Fruit fly (Drosophila melanogaster) whole organism, embryonic: ENCODE data around the gene CG43088.

ENCODE experiments used
- Atf-2 ChIP-seq: fragments of 200-800 bp; sonication (Bioruptor generic); optimal IDR thresholded peaks from 2 replicates; lab custom pipeline; 2016; ENCODE audit warnings: missing biosample characterization, missing genetic modification characterization
- Awh ChIP-seq: fragments of 200-800 bp; sonication (Bioruptor generic); IDR thresholded peaks from 2 replicates; pipeline ENCODE4, ENCODE4 v1.3.6; 2022; ENCODE audit warnings: missing biosample characterization, missing genetic modification characterization
- Blimp-1 ChIP-seq: fragments of 200-800 bp; sonication (Bioruptor generic); optimal IDR thresholded peaks from 3 replicates; lab custom pipeline; 2018; ENCODE audit warnings: missing biosample characterization, missing genetic modification characterization, mild to moderate bottlenecking, moderate library complexity, missing genetic modification reagents
- Bteb2 ChIP-seq: fragments of 200-800 bp; sonication (Bioruptor generic); optimal IDR thresholded peaks from 2 replicates; lab custom pipeline; 2016; ENCODE audit warnings: missing biosample characterization, missing genetic modification characterization
- CG11085 ChIP-seq: fragments of 200-800 bp; sonication (Bioruptor generic); IDR thresholded peaks from 2 replicates; pipeline ENCODE4 v1.3.6; 2022; ENCODE audit warnings: missing biosample characterization, missing genetic modification characterization
- CG12071 ChIP-seq: fragments of 200-800 bp; sonication (Bioruptor generic); optimal IDR thresholded peaks from 3 replicates; lab custom pipeline; 2018; ENCODE audit warnings: missing biosample characterization, mild to moderate bottlenecking, missing genetic modification characterization
- CG12104 ChIP-seq: fragments of 200-800 bp; sonication (Bioruptor generic); optimal IDR thresholded peaks from 3 replicates; lab custom pipeline; 2016; ENCODE audit warnings: missing biosample characterization, missing genetic modification characterization
- CG13624 ChIP-seq: fragments of 200-800 bp; sonication (Bioruptor generic); optimal IDR thresholded peaks from 2 replicates; lab custom pipeline; 2016; ENCODE audit warnings: missing biosample characterization, missing genetic modification characterization
- CG14710 ChIP-seq: fragments of 200-800 bp; sonication (Bioruptor generic); optimal IDR thresholded peaks from 3 replicates; lab custom pipeline; 2019; ENCODE audit warnings: missing biosample characterization, mild to moderate bottlenecking, missing genetic modification characterization, moderate library complexity
- CG14860 ChIP-seq: fragments of 200-800 bp; sonication (Bioruptor generic); IDR thresholded peaks from 3 replicates; pipeline ENCODE4 v1.3.6; 2022; ENCODE audit warnings: missing biosample characterization, missing genetic modification characterization; ENCODE audit not compliant: partially characterized antibody
- CG15601 ChIP-seq: fragments of 200-800 bp; sonication (Bioruptor generic); optimal IDR thresholded peaks from 3 replicates; lab custom pipeline; 2019; ENCODE audit warnings: missing biosample characterization, mild to moderate bottlenecking, missing genetic modification characterization, moderate library complexity
- CG15696 ChIP-seq: fragments of 200-800 bp; sonication (Bioruptor generic); optimal IDR thresholded peaks from 2 replicates; lab custom pipeline; 2019; ENCODE audit warnings: missing biosample characterization, mild to moderate bottlenecking, missing genetic modification characterization, moderate library complexity
- CG1602 ChIP-seq: fragments of 200-800 bp; sonication (Bioruptor generic); optimal IDR thresholded peaks from 3 replicates; lab custom pipeline; 2016; ENCODE audit warnings: missing biosample characterization, missing genetic modification characterization
- CG17912 ChIP-seq: fragments of 200-800 bp; sonication (Bioruptor generic); optimal IDR thresholded peaks from 2 replicates; lab custom pipeline; 2018; ENCODE audit warnings: missing biosample characterization, mild to moderate bottlenecking, missing genetic modification characterization
- CG1832 ChIP-seq: fragments of 200-800 bp; sonication (Bioruptor generic); optimal IDR thresholded peaks from 2 replicates; lab custom pipeline; 2017; ENCODE audit warnings: missing biosample characterization, mild to moderate bottlenecking, missing genetic modification characterization, inconsistent platforms
- CG30020 ChIP-seq: fragments of 200-800 bp; optimal IDR thresholded peaks from 2 replicates; lab custom pipeline; 2019; ENCODE audit warnings: missing biosample characterization, mild to moderate bottlenecking, missing genetic modification characterization, moderate library complexity
- CG30431 ChIP-seq: fragments of 200-800 bp; sonication (Bioruptor generic); optimal IDR thresholded peaks from 2 replicates; lab custom pipeline; 2017; ENCODE audit warnings: missing biosample characterization, missing genetic modification characterization
- CG32772 ChIP-seq: fragments of 200-800 bp; sonication (Bioruptor generic); IDR thresholded peaks from 2 replicates; pipeline ENCODE4 v1.3.6; 2022; ENCODE audit warnings: missing biosample characterization, missing genetic modification characterization
- CG3407 ChIP-seq: fragments of 200-800 bp; sonication (Bioruptor generic); optimal IDR thresholded peaks from 2 replicates; lab custom pipeline; 2018; ENCODE audit warnings: missing biosample characterization, mild to moderate bottlenecking, missing genetic modification characterization
- CG4854 ChIP-seq: fragments of 200-800 bp; sonication (Bioruptor generic); optimal IDR thresholded peaks from 2 replicates; lab custom pipeline; 2016; ENCODE audit warnings: missing biosample characterization, missing genetic modification characterization, inconsistent platforms
- CG5245 ChIP-seq: fragments of 200-800 bp; sonication (Bioruptor generic); optimal IDR thresholded peaks from 3 replicates; lab custom pipeline; 2016; ENCODE audit warnings: missing biosample characterization, missing genetic modification characterization
- CG6791 ChIP-seq: fragments of 200-800 bp; sonication (Bioruptor generic); IDR thresholded peaks from 3 replicates; pipeline ENCODE4 v1.3.6; 2022; ENCODE audit warnings: missing biosample characterization, missing genetic modification characterization; ENCODE audit not compliant: partially characterized antibody
- CG6854 ChIP-seq: fragments of 200-800 bp; sonication (Bioruptor generic); optimal IDR thresholded peaks from 3 replicates; lab custom pipeline; 2017; ENCODE audit warnings: missing biosample characterization, mild to moderate bottlenecking, missing genetic modification characterization
- CG7372 ChIP-seq: fragments of 200-800 bp; sonication (Bioruptor generic); IDR thresholded peaks from 2 replicates; pipeline ENCODE4 v1.3.6; 2022; ENCODE audit warnings: missing biosample characterization, missing genetic modification characterization
- Deaf1 ChIP-seq: fragments of 200-800 bp; optimal IDR thresholded peaks from 3 replicates; lab custom pipeline; 2019; ENCODE audit warnings: missing biosample characterization, mild to moderate bottlenecking, missing genetic modification characterization, moderate library complexity
- Dek ChIP-seq: fragments of 200-800 bp; sonication (Bioruptor generic); optimal IDR thresholded peaks from 3 replicates; lab custom pipeline; 2019; ENCODE audit warnings: missing biosample characterization, mild to moderate bottlenecking, missing genetic modification characterization, moderate library complexity
- E2f2 ChIP-seq: fragments of 200-800 bp; sonication (Bioruptor generic); IDR thresholded peaks from 2 replicates; pipeline ENCODE4 v1.3.6; 2022; ENCODE audit warnings: missing biosample characterization, missing genetic modification characterization
- ERR ChIP-seq: fragments of 200-800 bp; sonication (Bioruptor generic); optimal IDR thresholded peaks from 2 replicates; lab custom pipeline; 2016; ENCODE audit warnings: missing biosample characterization, missing genetic modification characterization
- Hmx ChIP-seq: fragments of 200-800 bp; sonication (Bioruptor generic); optimal IDR thresholded peaks from 2 replicates; lab custom pipeline; 2016; ENCODE audit warnings: missing biosample characterization, missing genetic modification characterization
- Hr39 ChIP-seq: fragments of >200 bp; optimal IDR thresholded peaks from 2 replicates; lab custom pipeline; 2017
- MTF-1 ChIP-seq: fragments of 200-800 bp; sonication (Bioruptor generic); optimal IDR thresholded peaks from 2 replicates; lab custom pipeline; 2018; ENCODE audit warnings: missing biosample characterization, mild to moderate bottlenecking, missing genetic modification characterization, borderline replicate concordance
- Nf-YB ChIP-seq: fragments of 200-800 bp; sonication (Bioruptor generic); optimal IDR thresholded peaks from 3 replicates; lab custom pipeline; 2019; ENCODE audit warnings: missing biosample characterization, mild to moderate bottlenecking, missing genetic modification characterization, moderate library complexity
- Sin3A ChIP-seq: fragments of >200 bp; optimal IDR thresholded peaks from 2 replicates; lab custom pipeline; 2018
- Six4 ChIP-seq: fragments of 200-800 bp; sonication (Bioruptor generic); optimal IDR thresholded peaks from 2 replicates; lab custom pipeline; 2016; ENCODE audit warnings: missing biosample characterization, missing genetic modification characterization
- Sry-β ChIP-seq: fragments of 200-800 bp; sonication (Bioruptor generic); optimal IDR thresholded peaks from 2 replicates; lab custom pipeline; 2018; ENCODE audit warnings: missing biosample characterization, mild to moderate bottlenecking, missing genetic modification characterization, moderate library complexity
- Stat92E ChIP-seq, 3 experiments: fragments of >200 bp in 2 of 3; fragments of 200-800 bp in 1 of 3; sonication (Bioruptor generic) in 1 of 3; optimal IDR thresholded peaks; 2 replicates each; lab custom pipeline; 2017 to 2019; ENCODE audit warnings: missing biosample characterization in 3 of 3, missing genetic modification characterization in 3 of 3, mild to moderate bottlenecking in 1 of 3, moderate library complexity in 1 of 3
- ab ChIP-seq: fragments of 200-800 bp; sonication (Bioruptor generic); optimal IDR thresholded peaks from 2 replicates; lab custom pipeline; 2016; ENCODE audit warnings: missing biosample characterization, missing genetic modification characterization
- ac ChIP-seq: fragments of 200-800 bp; sonication (Bioruptor generic); optimal IDR thresholded peaks from 3 replicates; lab custom pipeline; 2017; ENCODE audit warnings: missing biosample characterization, mild to moderate bottlenecking, missing genetic modification characterization
- aop ChIP-seq: fragments of 200-800 bp; sonication (Bioruptor generic); IDR thresholded peaks from 2 replicates; pipeline ENCODE4 v1.3.6; 2022; ENCODE audit warnings: missing biosample characterization, missing genetic modification characterization
- br ChIP-seq: fragments of >200 bp; optimal IDR thresholded peaks from 2 replicates; lab custom pipeline; 2017
- chif ChIP-seq, 2 experiments: fragments of 200-800 bp; sonication (Bioruptor generic); optimal IDR thresholded peaks; 3 replicates each; lab custom pipeline; 2016; ENCODE audit warnings: missing biosample characterization in 2 of 2, missing genetic modification characterization in 2 of 2
- chinmo ChIP-seq: fragments of 200-800 bp; sonication (Bioruptor generic); IDR thresholded peaks from 4 replicates; pipeline ENCODE4 v1.3.6; 2022; ENCODE audit warnings: missing biosample characterization, missing genetic modification characterization; ENCODE audit not compliant: partially characterized antibody
- chn ChIP-seq: fragments of 200-800 bp; sonication (Bioruptor generic); optimal IDR thresholded peaks from 2 replicates; lab custom pipeline; 2016; ENCODE audit warnings: missing biosample characterization, missing genetic modification characterization
- dati ChIP-seq: fragments of 200-800 bp; sonication (Bioruptor generic); IDR thresholded peaks from 2 replicates; pipeline ENCODE4 v1.3.6; 2022; ENCODE audit warnings: missing biosample characterization, missing genetic modification characterization
- dimm ChIP-seq: fragments of 200-800 bp; sonication (Bioruptor generic); IDR thresholded peaks from 2 replicates; pipeline ENCODE4 v1.3.6; 2022; ENCODE audit warnings: missing biosample characterization, missing genetic modification characterization
- fd64A ChIP-seq: fragments of 200-800 bp; sonication (Bioruptor generic); optimal IDR thresholded peaks from 3 replicates; lab custom pipeline; 2018; ENCODE audit warnings: missing biosample characterization, mild to moderate bottlenecking, missing genetic modification characterization
- gsb-n ChIP-seq: fragments of 200-800 bp; sonication (Bioruptor generic); optimal IDR thresholded peaks from 3 replicates; lab custom pipeline; 2018; ENCODE audit warnings: missing biosample characterization, mild to moderate bottlenecking, missing genetic modification characterization
- hkb ChIP-seq, 2 experiments: fragments of 200-800 bp in 1 of 2; fragments of >200 bp in 1 of 2; sonication (Bioruptor generic) in 1 of 2; IDR thresholded peaks in 1 of 2; optimal IDR thresholded peaks in 1 of 2; 2 replicates each; pipeline versions ENCODE4 v1.3.6 to Lab custom; 2017 to 2022; ENCODE audit warnings: missing biosample characterization in 1 of 2, missing genetic modification characterization in 1 of 2
- knrl ChIP-seq: fragments of 200-800 bp; sonication (Bioruptor generic); IDR thresholded peaks from 3 replicates; pipeline ENCODE4 v1.3.6; 2022; ENCODE audit warnings: missing biosample characterization, missing genetic modification characterization; ENCODE audit not compliant: partially characterized antibody
- luna ChIP-seq: fragments of 200-800 bp; sonication (Bioruptor generic); optimal IDR thresholded peaks from 2 replicates; lab custom pipeline; 2016; ENCODE audit warnings: missing biosample characterization, missing genetic modification characterization
- shn ChIP-seq: fragments of 200-800 bp; sonication (Bioruptor generic); optimal IDR thresholded peaks from 3 replicates; lab custom pipeline; 2016; ENCODE audit warnings: missing biosample characterization, missing genetic modification characterization
- vnd ChIP-seq: fragments of 200-800 bp; sonication (Bioruptor generic); IDR thresholded peaks from 3 replicates; pipeline ENCODE4 v1.3.6; 2022; ENCODE audit warnings: missing biosample characterization, missing genetic modification characterization; ENCODE audit not compliant: partially characterized antibody

The CG43088 gene

dm6 chrX:14738420-14738819, 36.3 kb downstream of the CG43088 start (continued):
- TF ChIP-seq CG14710 (tag; lab: Kevin White, UChicago) (peak; percentile 2), chif (GFP tag; optimal IDR thresholded peaks at IDR 0.05; lab: Kevin White, UChicago) (peak; percentile 14 to 29), Nf-YB (GFP tag; lab: Kevin White, UChicago) (no peak), CG4854 (no peak), Hmx (GFP tag; lab: Kevin White, UChicago) (no peak), shn (no peak), CG15696 (tag; lab: Kevin White, UChicago) (no peak), CG1602 (GFP tag; lab: Kevin White, UChicago) (no peak), CG13624 (GFP tag; lab: Kevin White, UChicago) (no peak), CG1832 (GFP tag; lab: Kevin White, UChicago) (no peak), vnd (GFP tag; lab: Robert Waterston, UW) (no peak), br (no peak), CG7372 (no peak), CG14860 (GFP tag; lab: Robert Waterston, UW) (no peak), Bteb2 (no peak), ab (GFP tag; lab: Kevin White, UChicago) (no peak), knrl (GFP tag; lab: Robert Waterston, UW) (no peak), dimm (no peak), CG6791 (GFP tag; lab: Robert Waterston, UW) (no peak), CG5245 (peak; percentile 13), Dek (tag; lab: Kevin White, UChicago) (no peak), Deaf1 (tag; lab: Kevin White, UChicago) (no peak), MTF-1 (no peak), Six4 (GFP tag; lab: Kevin White, UChicago) (no peak), chinmo (GFP tag; lab: Robert Waterston, UW) (no peak), Sry-β (GFP tag; lab: Kevin White, UChicago) (no peak), CG30431 (no peak), CG32772 (GFP tag; lab: Robert Waterston, UW) (no peak), ERR (no peak), Stat92E (GFP tag; optimal IDR thresholded peaks at IDR 0.05; lab: Kevin White, UChicago) (no peak), CG12104 (GFP tag; lab: Kevin White, UChicago) (no peak), Atf-2 (GFP tag; lab: Kevin White, UChicago) (no peak), dati (GFP tag; lab: Robert Waterston, UW) (no peak), aop (GFP tag; lab: Robert Waterston, UW) (no peak), hkb (optimal IDR thresholded peaks at IDR 0.05; lab: Kevin White, UChicago) (no peak), hkb (GFP tag; IDR thresholded peaks at IDR 0.05; lab: Robert Waterston, UW) (no peak), ac (GFP tag; lab: Kevin White, UChicago) (no peak), Hr39 (lab: Kevin White, UChicago) (no peak), CG17912 (GFP tag; lab: Kevin White, UChicago) (no peak), CG30020 (tag; lab: Kevin White, UChicago) (no peak), CG12071 (GFP tag; lab: Kevin White, UChicago) (no peak), CG11085 (GFP tag; lab: Robert Waterston, UW) (no peak), CG6854 (GFP tag; lab: Kevin White, UChicago) (no peak), CG15601 (tag; lab: Kevin White, UChicago) (no peak), luna (GFP tag; lab: Kevin White, UChicago) (no peak), E2f2 (GFP tag; lab: Robert Waterston, UW) (no peak), fd64A (GFP tag; lab: Kevin White, UChicago) (no peak), gsb-n (tag; lab: Kevin White, UChicago) (no peak), Sin3A (lab: Kevin White, UChicago) (no peak), chn (peak; percentile 2), CG3407 (GFP tag; lab: Kevin White, UChicago) (no peak), Blimp-1 (GFP tag; lab: Kevin White, UChicago) (peak; percentile 21), Awh (GFP tag; lab: Robert Waterston, UW) (no peak; the same call in 1 of the 2 replicates)
